Worm (Caenorhabditis elegans): ENCODE data around the gene F35H10.6.

The F35H10.6 gene

DNA sequence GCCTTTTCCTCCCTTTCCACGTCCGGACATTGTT, 34.0 kb downstream of the F35H10.6 start, which contains the start of gene his-31:
Gene his-31, minus strand, starts transcription at position 30 of the 34 bp plus-strand sequence.
- TF ChIP-seq madf-3 (GFP tag; IDR thresholded peaks at IDR 0.05) (no peak), nhr-179 (tag; optimal IDR thresholded peaks at IDR 0.05) (no peak), ZK185.1 (tag; optimal IDR thresholded peaks at IDR 0.05; ENCODE audit: poor library complexity, severe bottlenecking) (no peak), rec-8 (tag; optimal IDR thresholded peaks at IDR 0.05) (no peak), snpc-4 (GFP tag; optimal IDR thresholded peaks at IDR 0.05) (no peak), snpc-4 (tag; optimal IDR thresholded peaks at IDR 0.05) (no peak), lsl-1 (GFP tag; optimal IDR thresholded peaks at IDR 0.05) (no peak), lir-1 (GFP tag; conservative IDR thresholded peaks at IDR 0.05) (no peak), somi-1 (GFP tag; optimal IDR thresholded peaks at IDR 0.05) (no peak)

DNA sequence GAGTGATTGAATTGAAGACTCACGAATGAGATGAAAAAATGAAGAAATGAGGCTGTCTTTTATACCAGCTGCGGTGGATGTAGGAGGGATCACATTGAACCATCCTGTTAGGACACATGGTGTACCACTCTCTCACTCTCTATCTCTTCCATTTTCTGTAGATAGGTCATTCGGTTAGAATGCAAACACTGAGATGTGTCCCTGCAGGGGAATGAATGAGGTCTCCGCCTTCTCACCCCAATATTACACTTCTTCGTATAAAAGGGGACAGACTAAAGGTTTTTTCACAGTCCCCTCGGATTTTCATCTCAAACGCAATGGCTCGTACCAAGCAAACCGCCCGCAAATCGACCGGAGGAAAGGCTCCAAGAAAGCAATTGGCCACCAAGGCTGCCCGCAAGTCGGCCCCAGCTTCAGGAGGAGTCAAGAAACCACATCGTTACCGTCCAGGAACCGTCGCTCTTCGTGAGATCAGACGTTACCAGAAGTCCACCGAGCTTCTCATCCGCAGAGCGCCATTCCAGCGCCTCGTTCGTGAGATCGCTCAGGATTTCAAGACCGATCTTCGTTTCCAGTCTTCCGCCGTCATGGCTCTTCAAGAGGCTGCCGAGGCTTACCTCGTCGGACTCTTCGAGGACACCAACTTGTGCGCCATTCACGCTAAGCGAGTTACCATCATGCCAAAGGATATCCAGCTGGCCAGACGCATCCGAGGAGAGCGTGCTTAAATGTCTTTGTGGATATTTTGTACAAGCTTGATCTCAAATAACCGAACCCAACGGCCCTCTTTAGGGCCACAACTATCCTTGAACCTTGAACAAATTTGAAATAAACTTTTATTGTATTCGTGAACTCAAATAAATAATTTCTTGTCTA, 34.5 kb downstream of the F35H10.6 start, which contains the start of gene his-32:
Gene his-32, plus strand, starts transcription at position 318 of the 876 bp plus-strand sequence.
- TF ChIP-seq egrh-3 (GFP tag; IDR thresholded peaks at IDR 0.05) (peak; percentile 49; the same call in 1 of the 2 replicates), pbrm-1 (GFP tag; IDR thresholded peaks at IDR 0.05) (peak; percentile 44; the same call in 1 of the 2 replicates), ztf-3 (GFP tag; optimal IDR thresholded peaks at IDR 0.05) (no peak), F39B2.1 (GFP tag; IDR thresholded peaks at IDR 0.05) (peak; percentile 63; the same call in 1 of the 2 replicates), ekl-4 (GFP tag; IDR thresholded peaks at IDR 0.05) (peak; percentile 37; the same call in 1 of the 2 replicates)

DNA sequence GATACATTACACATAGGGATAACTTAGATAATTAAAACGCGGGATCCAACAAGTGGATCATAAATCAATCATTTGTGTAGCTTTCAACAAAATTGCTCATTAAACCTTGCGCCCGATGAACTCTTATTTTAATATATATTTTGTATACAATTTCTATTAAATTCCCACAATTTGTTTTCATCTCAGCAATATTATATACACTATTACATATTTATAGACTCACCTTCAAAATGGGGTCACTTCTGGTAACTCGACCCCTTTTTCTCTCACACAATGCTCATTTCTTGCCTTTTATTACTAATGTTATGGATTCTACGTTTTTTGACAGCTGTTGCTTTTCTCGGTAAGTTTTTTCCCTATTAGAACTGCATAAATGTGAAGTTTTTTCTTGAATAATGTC, 39.9 kb downstream of the F35H10.6 start, which contains the start of gene lgc-6:
Gene lgc-6, plus strand, starts transcription at position 301 of the 400 bp plus-strand sequence.
- TF ChIP-seq cebp-1 (GFP tag; IDR thresholded peaks at IDR 0.05) (no peak), cebp-1 (tag; optimal IDR thresholded peaks at IDR 0.05) (no peak), cebp-2 (GFP tag; IDR thresholded peaks at IDR 0.05) (no peak), tbx-9 (tag; optimal IDR thresholded peaks at IDR 0.05; ENCODE audit: borderline replicate concordance) (no peak), snpc-1.3 (tag; optimal IDR thresholded peaks at IDR 0.05; ENCODE audit: insufficient read depth) (no peak), ztf-22 (GFP tag; optimal IDR thresholded peaks at IDR 0.05) (no peak), chd-7 (tag; optimal IDR thresholded peaks at IDR 0.05) (no peak), nhr-80 (tag; optimal IDR thresholded peaks at IDR 0.05) (no peak), athp-1 (tag; optimal IDR thresholded peaks at IDR 0.05) (no peak), hlh-26 (GFP tag; conservative IDR thresholded peaks at IDR 0.05) (no peak), F22D6.2 (tag; optimal IDR thresholded peaks at IDR 0.05) (no peak), sea-2 (GFP tag; IDR thresholded peaks at IDR 0.05) (no peak)

DNA sequence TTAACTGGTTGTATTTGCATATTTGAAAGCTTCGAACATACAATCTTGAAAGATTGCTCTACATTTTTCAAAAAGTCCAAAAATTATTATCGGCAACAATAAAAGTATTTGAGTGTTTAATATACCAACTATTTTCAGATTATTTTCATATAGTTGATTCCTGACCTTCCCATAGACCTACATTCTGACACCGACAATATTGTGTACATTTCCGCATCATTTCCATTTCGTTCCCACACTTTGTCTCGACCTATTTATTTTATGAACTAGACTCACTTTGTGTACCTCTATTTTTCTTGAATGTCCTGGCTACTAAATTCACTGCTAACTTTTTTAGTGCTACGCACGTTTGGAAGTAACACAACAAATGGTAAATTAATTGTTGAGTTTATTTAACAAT, 42.6 kb downstream of the F35H10.6 start, which contains the start of gene lgc-5:
Gene lgc-5, plus strand, starts transcription at position 301 of the 400 bp plus-strand sequence.
- TF ChIP-seq hmg-20 (GFP tag; IDR thresholded peaks at IDR 0.05) (no peak), K11D2.4 (GFP tag; IDR thresholded peaks at IDR 0.05) (no peak)

DNA sequence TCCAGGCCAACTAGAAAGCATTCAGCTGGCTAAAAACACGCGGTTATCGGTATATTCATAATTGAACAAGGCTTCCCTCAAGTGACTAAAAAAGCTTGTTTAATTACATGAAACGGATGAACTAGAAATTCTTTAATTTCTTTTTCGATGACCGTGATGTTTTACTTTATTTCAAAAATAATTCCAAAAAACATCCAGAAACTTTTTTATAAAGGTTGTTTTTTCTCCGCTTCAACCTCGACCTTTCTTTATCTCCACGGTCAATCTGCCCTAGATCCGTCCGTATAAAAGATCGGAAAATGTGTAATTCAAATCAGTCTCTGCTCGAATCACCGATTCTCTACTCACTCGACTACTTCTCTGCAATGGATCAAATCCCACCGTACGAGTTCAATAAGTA, 45.8 kb downstream of the F35H10.6 start, which contains the start of gene F17E9.5:
Gene F17E9.5, plus strand, starts transcription at position 301 of the 400 bp plus-strand sequence.
- TF ChIP-seq T07F8.4 (tag; optimal IDR thresholded peaks at IDR 0.05) (no peak), nfyb-1 (GFP tag; IDR thresholded peaks at IDR 0.05) (no peak), madf-10 (tag; optimal IDR thresholded peaks at IDR 0.05) (no peak), chd-7 (tag; optimal IDR thresholded peaks at IDR 0.05) (no peak), cebp-1 (GFP tag; IDR thresholded peaks at IDR 0.05) (no peak), cebp-1 (tag; optimal IDR thresholded peaks at IDR 0.05) (no peak), fkh-3 (tag; optimal IDR thresholded peaks at IDR 0.05) (no peak), lin-54 (GFP tag; optimal IDR thresholded peaks at IDR 0.05) (no peak), K11D2.4 (GFP tag; IDR thresholded peaks at IDR 0.05) (no peak), nhr-179 (tag; optimal IDR thresholded peaks at IDR 0.05) (no peak)

Measured in whole organism, young adult.